Worm (Caenorhabditis elegans) whole organism, L1 larva: ENCODE results near the gene F54D5.7.

Experiments
- fkh-10 ChIP-seq: sonication (generic microtip); optimal IDR thresholded peaks from 2 replicates; lab custom pipeline; 2017; ENCODE audit warnings: missing biosample characterization, missing genetic modification reagents, missing genetic modification characterization
- nhr-11 ChIP-seq: fragments of 150-350 bp; optimal IDR thresholded peaks from 2 replicates; lab custom pipeline; 2014; ENCODE audit warnings: missing biosample characterization, missing genetic modification characterization
- nhr-237 ChIP-seq: fragments of 150-350 bp; optimal IDR thresholded peaks from 2 replicates; lab custom pipeline; 2014; ENCODE audit warnings: missing biosample characterization, missing genetic modification characterization
- zag-1 ChIP-seq: fragments of 150-350 bp; optimal IDR thresholded peaks from 2 replicates; lab custom pipeline; 2014; ENCODE audit warnings: missing biosample characterization, missing genetic modification characterization

ce11 chrII:11566970-11567711, 19.8 kb downstream of the F54D5.7 start, which contains the start of gene F54D5.5:
- TF ChIP-seq zag-1 (tag; lab: Kevin White, UChicago) (no peak), nhr-11 (tag; lab: Kevin White, UChicago) (no peak), fkh-10 (GFP tag; lab: Kevin White, UChicago) (no peak), nhr-237 (tag; lab: Kevin White, UChicago) (no peak)
